Worm (Caenorhabditis elegans): ENCODE measurements around the gene swsn-1.

- TF ChIP-seq aly-2 (tag; optimal IDR thresholded peaks at IDR 0.05) (no peak), lin-1 (GFP tag; IDR thresholded peaks at IDR 0.05) (no peak), lin-15B (tag; optimal IDR thresholded peaks at IDR 0.05) (no peak)
These were observed 14.1 kb downstream of the swsn-1 start for ce11 chrV:20235231-20235630.
